Worm (Caenorhabditis elegans): ENCODE measurements around the gene clec-256.

ce11 chrV:18770623-18771022, 867 bp upstream of the clec-256 start, which contains the start of gene clec-255:
- TF ChIP-seq cog-1 (tag; optimal IDR thresholded peaks at IDR 0.05), result no peak
- TF ChIP-seq med-1 (GFP tag; optimal IDR thresholded peaks at IDR 0.05; ENCODE audit: insufficient read depth), result no peak
- TF ChIP-seq flt-1 (GFP tag; IDR thresholded peaks at IDR 0.05), result no peak
- TF ChIP-seq ztf-29 (GFP tag; IDR thresholded peaks at IDR 0.05), result no peak

Measured in whole organism, midembryonic.